Worm (Caenorhabditis elegans) whole organism, L3 larva: Measurements from ENCODE around the gene hosl-1.

Experiments used
- R02D3.7 ChIP-seq: fragments of 150-350 bp; optimal IDR thresholded peaks from 2 replicates; lab custom pipeline; 2014; ENCODE audit warnings: missing biosample characterization, missing genetic modification characterization
- ZK546.5 ChIP-seq: sonication (generic microtip); optimal IDR thresholded peaks from 2 replicates; lab custom pipeline; 2017; ENCODE audit warnings: missing biosample characterization, missing genetic modification characterization
- ama-1 ChIP-seq: fragments of 150-350 bp; optimal IDR thresholded peaks from 2 replicates; lab custom pipeline; 2018
- ceh-28 ChIP-seq: fragments of 150-350 bp; optimal IDR thresholded peaks from 2 replicates; lab custom pipeline; 2014; ENCODE audit warnings: missing biosample characterization, missing genetic modification reagents, missing genetic modification characterization
- ceh-82 ChIP-seq: fragments of 150-350 bp; optimal IDR thresholded peaks from 2 replicates; lab custom pipeline; 2014; ENCODE audit warnings: missing biosample characterization, missing genetic modification characterization
- ceh-9 ChIP-seq: sonication (generic microtip); optimal IDR thresholded peaks from 2 replicates; lab custom pipeline; 2018; ENCODE audit warnings: missing biosample characterization, missing genetic modification characterization
- daf-12 ChIP-seq: fragments of 150-350 bp; optimal IDR thresholded peaks from 2 replicates; lab custom pipeline; 2014; ENCODE audit warnings: missing biosample characterization, missing genetic modification reagents, missing genetic modification characterization
- egl-27 ChIP-seq: sonication (generic microtip); optimal IDR thresholded peaks from 4 replicates; lab custom pipeline; 2017; ENCODE audit warnings: missing biosample characterization, missing genetic modification reagents, missing genetic modification characterization
- egl-5 ChIP-seq: fragments of 150-350 bp; optimal IDR thresholded peaks from 2 replicates; lab custom pipeline; 2017; ENCODE audit warnings: missing biosample characterization, missing genetic modification reagents, missing genetic modification characterization, inconsistent platforms
- elt-1 ChIP-seq: fragments of 150-350 bp; optimal IDR thresholded peaks from 2 replicates; lab custom pipeline; 2014; ENCODE audit warnings: missing biosample characterization, missing genetic modification characterization
- elt-2 ChIP-seq: sonication (generic microtip); optimal IDR thresholded peaks from 2 replicates; lab custom pipeline; 2016; ENCODE audit warnings: missing genetic modification reagents, mild to moderate bottlenecking, missing genetic modification characterization, missing compliant biosample characterization
- elt-3 ChIP-seq, 3 experiments: fragments of 150-350 bp in 1 of 3; sonication (generic microtip) in 2 of 3; optimal IDR thresholded peaks; 2 replicates in 2 of 3; 4 replicates in 1 of 3; lab custom pipeline; 2014 to 2017; ENCODE audit warnings: missing biosample characterization in 3 of 3, missing genetic modification characterization in 3 of 3
- fos-1 ChIP-seq: fragments of 150-350 bp; optimal IDR thresholded peaks from 2 replicates; lab custom pipeline; 2014; ENCODE audit warnings: missing biosample characterization, missing genetic modification characterization
- hmg-11 ChIP-seq: sonication (generic microtip); optimal IDR thresholded peaks from 2 replicates; lab custom pipeline; 2016; ENCODE audit warnings: missing genetic modification characterization, missing compliant biosample characterization
- jun-1 ChIP-seq: fragments of 150-350 bp; optimal IDR thresholded peaks from 2 replicates; lab custom pipeline; 2014; ENCODE audit warnings: missing biosample characterization, missing genetic modification reagents, missing genetic modification characterization
- lin-15B ChIP-seq: fragments of 150-350 bp; optimal IDR thresholded peaks from 2 replicates; lab custom pipeline; 2014; ENCODE audit warnings: missing biosample characterization, missing genetic modification characterization
- lin-39 ChIP-seq: fragments of 150-350 bp; optimal IDR thresholded peaks from 2 replicates; lab custom pipeline; 2018; ENCODE audit warnings: missing biosample characterization, missing genetic modification reagents, missing genetic modification characterization
- lsy-12 ChIP-seq: sonication (generic microtip); optimal IDR thresholded peaks from 2 replicates; lab custom pipeline; 2016; ENCODE audit warnings: mild to moderate bottlenecking, missing genetic modification characterization, missing compliant biosample characterization
- nfya-1 ChIP-seq: sonication (generic microtip); optimal IDR thresholded peaks from 2 replicates; lab custom pipeline; 2017; ENCODE audit warnings: missing genetic modification characterization, mild to moderate bottlenecking, missing compliant biosample characterization, antibody characterized with exemption, moderate library complexity; ENCODE audit not compliant: insufficient read depth
- nhr-12 ChIP-seq: fragments of 150-350 bp; optimal IDR thresholded peaks from 2 replicates; lab custom pipeline; 2014; ENCODE audit warnings: missing biosample characterization, missing genetic modification characterization
- nhr-23 ChIP-seq: fragments of 150-350 bp; optimal IDR thresholded peaks from 2 replicates; lab custom pipeline; 2014; ENCODE audit warnings: missing biosample characterization, missing genetic modification reagents, missing genetic modification characterization
- nhr-25 ChIP-seq: sonication (generic microtip); optimal IDR thresholded peaks from 2 replicates; lab custom pipeline; 2017; ENCODE audit warnings: missing biosample characterization, missing genetic modification characterization
- nhr-28 ChIP-seq: fragments of 150-350 bp; optimal IDR thresholded peaks from 2 replicates; lab custom pipeline; 2014; ENCODE audit warnings: missing biosample characterization, missing genetic modification characterization
- nhr-43 ChIP-seq: sonication (generic microtip); optimal IDR thresholded peaks from 2 replicates; lab custom pipeline; 2016; ENCODE audit warnings: mild to moderate bottlenecking, missing genetic modification characterization, missing compliant biosample characterization; ENCODE audit not compliant: poor library complexity, severe bottlenecking
- nhr-67 ChIP-seq: fragments of 150-350 bp; optimal IDR thresholded peaks from 2 replicates; lab custom pipeline; 2014; ENCODE audit warnings: missing biosample characterization, missing genetic modification characterization
- nhr-76 ChIP-seq: fragments of 150-350 bp; sonication (generic microtip); optimal IDR thresholded peaks from 5 replicates; lab custom pipeline; 2014; ENCODE audit warnings: missing biosample characterization, missing genetic modification characterization
- pha-4 ChIP-seq: fragments of 150-350 bp; optimal IDR thresholded peaks from 2 replicates; lab custom pipeline; 2014; ENCODE audit warnings: missing biosample characterization, missing genetic modification reagents, missing genetic modification characterization
- pqm-1 ChIP-seq: fragments of 150-350 bp; optimal IDR thresholded peaks from 2 replicates; lab custom pipeline; 2017; ENCODE audit warnings: missing biosample characterization, missing genetic modification characterization, inconsistent platforms
- sea-2 ChIP-seq: fragments of 150-350 bp; sonication (generic microtip); optimal IDR thresholded peaks from 4 replicates; lab custom pipeline; 2014; ENCODE audit warnings: missing biosample characterization, missing genetic modification reagents, missing genetic modification characterization
- snpc-4 ChIP-seq: fragments of 150-350 bp; optimal IDR thresholded peaks from 2 replicates; lab custom pipeline; 2014; ENCODE audit warnings: missing biosample characterization, missing genetic modification characterization
- tbx-2 ChIP-seq: sonication (generic microtip); optimal IDR thresholded peaks from 2 replicates; lab custom pipeline; 2016; ENCODE audit warnings: mild to moderate bottlenecking, missing genetic modification characterization, missing compliant biosample characterization
- zag-1 ChIP-seq: fragments of 150-350 bp; optimal IDR thresholded peaks from 2 replicates; lab custom pipeline; 2014; ENCODE audit warnings: missing biosample characterization, missing genetic modification characterization
- ztf-11 ChIP-seq: fragments of 150-350 bp; optimal IDR thresholded peaks from 2 replicates; lab custom pipeline; 2014; ENCODE audit warnings: missing biosample characterization, missing genetic modification characterization
- ztf-4 ChIP-seq: fragments of 150-350 bp; optimal IDR thresholded peaks from 2 replicates; lab custom pipeline; 2014; ENCODE audit warnings: missing biosample characterization, missing genetic modification characterization

Gene hosl-1

ce11 chrX:4606389-4606880 is 30.5 kb upstream of the hosl-1 start:
- TF ChIP-seq tbx-2 (tag; lab: Kevin White, UChicago) (peak; percentile 14), elt-1 (peak; percentile 12), nhr-25 (tag; lab: Kevin White, UChicago) (peak; percentile 86), lin-39 (tag; lab: Kevin White, UChicago) (peak; percentile 77), nhr-23 (peak; percentile 8), hmg-11 (peak; percentile 72), pqm-1 (peak; percentile 5), nfya-1 (peak; percentile 53), lin-15B (peak; percentile 42), zag-1 (tag; lab: Kevin White, UChicago) (peak; percentile 41), lsy-12 (tag; lab: Kevin White, UChicago) (peak; percentile 95), elt-2 (tag; lab: Kevin White, UChicago) (peak; percentile 93), jun-1 (peak; percentile 70), nhr-43 (tag; lab: Kevin White, UChicago) (peak; percentile 80), pha-4 (tag; lab: Kevin White, UChicago) (peak; percentile 34)

ce11 chrX:4607300-4607699 is 29.6 kb upstream of the hosl-1 start:
- no peak for TF ChIP-seq nhr-25 (tag; lab: Kevin White, UChicago)
- no peak for TF ChIP-seq nhr-43 (tag; lab: Kevin White, UChicago)
- TF ChIP-seq ceh-28 = no peak
- TF ChIP-seq sea-2 (GFP tag; lab: Kevin White, UChicago) = no peak

ce11 chrX:4609635-4610034 is 27.3 kb upstream of the hosl-1 start:
- TF ChIP-seq ama-1 (lab: Kevin White, UChicago) (no peak), ztf-11 (tag; lab: Kevin White, UChicago) (no peak), egl-5 (tag; lab: Kevin White, UChicago) (peak; percentile 23), daf-12 (no peak), nhr-67 (no peak), ceh-28 (no peak), tbx-2 (tag; lab: Kevin White, UChicago) (no peak)

ce11 chrX:4615034-4615433 is 21.9 kb upstream of the hosl-1 start:
- no peak for TF ChIP-seq nhr-25 (tag; lab: Kevin White, UChicago)
- TF ChIP-seq ceh-9 (tag; lab: Kevin White, UChicago) = no peak
- no peak for TF ChIP-seq daf-12
- no peak for TF ChIP-seq egl-27
- no peak for TF ChIP-seq ceh-28
- TF ChIP-seq elt-2 (tag; lab: Kevin White, UChicago) = no peak
- TF ChIP-seq elt-1 = no peak
- no peak for TF ChIP-seq ZK546.5 (tag; lab: Kevin White, UChicago)
- no peak for TF ChIP-seq nhr-76
- no peak for TF ChIP-seq ztf-11 (tag; lab: Kevin White, UChicago)

ce11 chrX:4616832-4617231 is 20.1 kb upstream of the hosl-1 start:
- TF ChIP-seq egl-5 (tag; lab: Kevin White, UChicago) (peak; percentile 10), nhr-25 (tag; lab: Kevin White, UChicago) (no peak), pha-4 (tag; lab: Kevin White, UChicago) (peak; percentile 17), lsy-12 (tag; lab: Kevin White, UChicago) (no peak), nhr-28 (tag; lab: Kevin White, UChicago) (no peak), ztf-4 (tag; lab: Kevin White, UChicago) (no peak), elt-3 (tag; optimal IDR thresholded peaks at IDR 0.05; lab: Kevin White, UChicago) (no peak), fos-1 (tag; lab: Kevin White, UChicago) (no peak), hmg-11 (peak; percentile 46), pqm-1 (no peak), nhr-12 (no peak), snpc-4 (tag; lab: Kevin White, UChicago) (no peak), ceh-82 (tag; lab: Kevin White, UChicago) (no peak), sea-2 (GFP tag; lab: Kevin White, UChicago) (no peak), lin-39 (tag; lab: Kevin White, UChicago) (peak; percentile 89), R02D3.7 (tag; lab: Kevin White, UChicago) (no peak), nfya-1 (peak; percentile 27), ama-1 (lab: Kevin White, UChicago) (peak; percentile 0), nhr-67 (no peak), daf-12 (no peak), lin-15B (peak; percentile 39), ZK546.5 (tag; lab: Kevin White, UChicago) (no peak), ztf-11 (tag; lab: Kevin White, UChicago) (no peak), ceh-28 (peak; percentile 13)
